Worm (Caenorhabditis elegans): ENCODE measurements around the gene hhat-2.

DNA sequence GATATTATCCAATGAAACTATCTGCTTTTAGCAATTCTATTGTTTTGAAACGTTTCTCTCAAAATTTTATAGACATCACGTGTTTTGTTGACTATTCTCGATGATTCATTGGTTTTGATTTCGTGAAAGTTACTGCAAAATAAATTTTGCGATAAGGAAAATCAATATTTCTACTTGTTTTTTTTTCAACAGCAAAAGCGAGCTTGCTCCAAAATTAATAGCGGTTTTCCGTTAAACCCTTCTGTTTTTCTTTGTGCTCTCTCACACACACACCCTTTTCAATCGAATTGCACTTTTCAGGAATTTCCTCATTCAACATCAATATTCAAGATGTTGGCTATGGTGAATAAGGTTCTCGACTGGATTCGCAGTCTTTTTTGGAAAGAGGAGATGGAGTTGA is 31.1 kb downstream of the hhat-2 start, which contains the start of gene arl-8:
- TF ChIP-seq ztf-29 (GFP tag; IDR thresholded peaks at IDR 0.05) (no peak), ref-1 (GFP tag; conservative IDR thresholded peaks at IDR 0.05) (no peak), flt-1 (GFP tag; IDR thresholded peaks at IDR 0.05) (no peak), med-1 (GFP tag; optimal IDR thresholded peaks at IDR 0.05; ENCODE audit: insufficient read depth) (no peak), T22C8.4 (GFP tag; IDR thresholded peaks at IDR 0.05) (no peak), klf-2 (GFP tag; conservative IDR thresholded peaks at IDR 0.05) (no peak)

Data from whole organism, midembryonic.